Worm (Caenorhabditis elegans) whole organism, late embryonic: ENCODE results near the gene amt-3.

Experiments used
- F13H6.1 ChIP-seq: sonication (generic microtip); optimal IDR thresholded peaks from 2 replicates; lab custom pipeline; 2016; ENCODE audit warnings: missing genetic modification characterization, missing compliant biosample characterization
- ama-1 ChIP-seq: fragments of 150-350 bp; optimal IDR thresholded peaks from 2 replicates; lab custom pipeline; 2014
- ceh-30 ChIP-seq: fragments of 150-350 bp; optimal IDR thresholded peaks from 2 replicates; lab custom pipeline; 2014; ENCODE audit warnings: missing biosample characterization, missing genetic modification characterization
- dmd-4 ChIP-seq: sonication (generic microtip); optimal IDR thresholded peaks from 2 replicates; lab custom pipeline; 2016; ENCODE audit warnings: borderline replicate concordance, missing genetic modification characterization, missing compliant biosample characterization
- eyg-1 ChIP-seq: sonication (generic microtip); optimal IDR thresholded peaks from 2 replicates; lab custom pipeline; 2016; ENCODE audit warnings: missing genotype, missing genetic modification characterization, missing compliant biosample characterization
- hlh-30 ChIP-seq: sonication (generic microtip); optimal IDR thresholded peaks from 2 replicates; lab custom pipeline; 2017; ENCODE audit warnings: antibody characterized with exemption, missing genetic modification characterization, missing compliant biosample characterization; ENCODE audit not compliant: insufficient read depth
- nhr-11 ChIP-seq: fragments of 150-350 bp; optimal IDR thresholded peaks from 2 replicates; lab custom pipeline; 2014; ENCODE audit warnings: missing biosample characterization, missing genetic modification characterization
- pag-3 ChIP-seq: sonication (generic microtip); optimal IDR thresholded peaks from 2 replicates; lab custom pipeline; 2016; ENCODE audit warnings: missing compliant biosample characterization, missing genetic modification characterization, borderline replicate concordance
- sox-2 ChIP-seq: fragments of 200-800 bp; sonication (Bioruptor generic); IDR thresholded peaks from 2 replicates; pipeline ENCODE4 v1.3.6; 2022; ENCODE audit warnings: missing genetic modification reagents, missing genetic modification characterization, missing compliant biosample characterization
- sox-4 ChIP-seq: sonication (generic microtip); optimal IDR thresholded peaks from 2 replicates; lab custom pipeline; 2017; ENCODE audit warnings: mild to moderate bottlenecking, missing genetic modification characterization, inconsistent platforms, missing compliant biosample characterization

DNA sequence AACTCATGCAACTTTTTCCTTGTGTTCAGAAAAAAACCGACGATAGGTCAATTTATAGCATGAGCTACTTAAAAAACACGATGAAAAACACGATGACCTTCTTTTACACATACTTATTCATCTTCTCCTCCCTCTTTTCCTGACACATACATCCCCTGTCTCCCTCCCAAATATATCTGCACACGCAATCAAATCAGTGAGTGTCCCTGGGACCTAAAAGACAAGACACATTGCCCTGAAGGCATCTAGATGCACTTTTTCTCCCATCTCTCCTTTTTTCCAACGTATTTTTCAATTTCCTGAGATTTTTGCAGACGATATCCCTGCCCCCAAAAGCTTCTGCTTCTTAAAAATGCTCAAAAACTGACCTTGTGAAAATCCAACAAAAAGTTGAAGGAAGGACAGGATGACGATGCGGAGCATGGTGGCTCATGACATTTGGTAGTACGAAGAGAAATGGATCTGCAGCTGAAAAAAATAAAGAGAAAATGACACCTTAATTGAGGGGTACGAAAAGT, 14.7 kb downstream of the amt-3 start, which contains the start of gene C26D10.6:
- TF ChIP-seq pag-3 (tag; lab: Kevin White, UChicago): no peak
- TF ChIP-seq ceh-30 (tag; lab: Kevin White, UChicago): no peak
- no peak for TF ChIP-seq sox-2
- no peak for TF ChIP-seq hlh-30 (tag; lab: Kevin White, UChicago)
- no peak for TF ChIP-seq sox-4 (tag; lab: Kevin White, UChicago)
- no peak for TF ChIP-seq nhr-11 (tag; lab: Kevin White, UChicago)
- no peak for TF ChIP-seq ama-1 (lab: Kevin White, UChicago)
- no peak for TF ChIP-seq eyg-1 (tag; lab: Kevin White, UChicago)
- no peak for TF ChIP-seq F13H6.1
- TF ChIP-seq dmd-4 (tag; lab: Kevin White, UChicago): no peak
